Worm (Caenorhabditis elegans) whole organism, L2 larva: Measurements from ENCODE around the gene Y62H9A.8.

Source experiments
- C34F6.9 ChIP-seq: fragments of 150-350 bp; optimal IDR thresholded peaks from 2 replicates; lab custom pipeline; 2014; ENCODE audit warnings: missing biosample characterization, missing genetic modification characterization
- R02D3.7 ChIP-seq: fragments of 150-350 bp; optimal IDR thresholded peaks from 2 replicates; lab custom pipeline; 2014; ENCODE audit warnings: missing biosample characterization, missing genetic modification characterization
- aly-2 ChIP-seq: fragments of 150-350 bp; optimal IDR thresholded peaks from 2 replicates; lab custom pipeline; 2014; ENCODE audit warnings: missing biosample characterization, missing genetic modification characterization
- ama-1 ChIP-seq: fragments of 150-350 bp; optimal IDR thresholded peaks from 2 replicates; lab custom pipeline; 2018; ENCODE audit warnings: inconsistent platforms
- blmp-1 ChIP-seq: sonication (generic microtip); optimal IDR thresholded peaks from 2 replicates; lab custom pipeline; 2017; ENCODE audit warnings: missing genetic modification characterization, mild to moderate bottlenecking, missing compliant biosample characterization, antibody characterized with exemption, moderate library complexity; ENCODE audit not compliant: insufficient read depth
- ceh-16 ChIP-seq: fragments of 150-350 bp; optimal IDR thresholded peaks from 2 replicates; lab custom pipeline; 2014; ENCODE audit warnings: missing biosample characterization, missing genetic modification characterization
- ceh-82 ChIP-seq: fragments of 150-350 bp; optimal IDR thresholded peaks from 2 replicates; lab custom pipeline; 2014; ENCODE audit warnings: missing biosample characterization, missing genetic modification characterization
- crh-2 ChIP-seq: sonication (generic microtip); optimal IDR thresholded peaks from 2 replicates; lab custom pipeline; 2017; ENCODE audit warnings: missing biosample characterization, missing genetic modification characterization
- dmd-4 ChIP-seq: sonication (generic microtip); optimal IDR thresholded peaks from 2 replicates; lab custom pipeline; 2017; ENCODE audit warnings: missing biosample characterization, missing genetic modification characterization
- egl-27 ChIP-seq: sonication (generic microtip); optimal IDR thresholded peaks from 3 replicates; lab custom pipeline; 2017; ENCODE audit warnings: missing biosample characterization, missing genetic modification reagents, missing genetic modification characterization
- elt-1 ChIP-seq: fragments of 150-350 bp; optimal IDR thresholded peaks from 2 replicates; lab custom pipeline; 2014; ENCODE audit warnings: missing biosample characterization, missing genetic modification characterization
- elt-3 ChIP-seq: sonication (generic microtip); optimal IDR thresholded peaks from 2 replicates; lab custom pipeline; 2017; ENCODE audit warnings: missing biosample characterization, missing genetic modification characterization
- fos-1 ChIP-seq: fragments of 150-350 bp; optimal IDR thresholded peaks from 2 replicates; lab custom pipeline; 2014; ENCODE audit warnings: missing biosample characterization, missing genetic modification characterization
- gmeb-1 ChIP-seq: fragments of 150-350 bp; optimal IDR thresholded peaks from 2 replicates; lab custom pipeline; 2014; ENCODE audit warnings: missing biosample characterization, missing genetic modification characterization
- lin-11 ChIP-seq: fragments of 150-350 bp; sonication (generic microtip); optimal IDR thresholded peaks from 2 replicates; lab custom pipeline; 2014; ENCODE audit warnings: missing biosample characterization, missing genetic modification characterization, inconsistent platforms, mixed read lengths
- lin-39 ChIP-seq: fragments of 150-350 bp; optimal IDR thresholded peaks from 2 replicates; lab custom pipeline; 2014; ENCODE audit warnings: missing biosample characterization, missing genetic modification reagents, missing genetic modification characterization
- lsy-2 ChIP-seq, 2 experiments: fragments of 150-350 bp in 1 of 2; sonication (generic microtip) in 1 of 2; optimal IDR thresholded peaks; 2 replicates each; lab custom pipeline; 2014 to 2017; ENCODE audit warnings: missing biosample characterization in 2 of 2, missing genetic modification characterization in 2 of 2
- mab-5 ChIP-seq: fragments of 150-350 bp; optimal IDR thresholded peaks from 2 replicates; lab custom pipeline; 2014; ENCODE audit warnings: missing biosample characterization, missing genetic modification characterization
- mbf-1 ChIP-seq: sonication (generic microtip); optimal IDR thresholded peaks from 2 replicates; lab custom pipeline; 2017; ENCODE audit warnings: missing biosample characterization, missing genetic modification characterization
- nhr-10 ChIP-seq: sonication (generic microtip); optimal IDR thresholded peaks from 2 replicates; lab custom pipeline; 2017; ENCODE audit warnings: missing biosample characterization, missing genetic modification characterization
- nhr-11 ChIP-seq: fragments of 150-350 bp; optimal IDR thresholded peaks from 2 replicates; lab custom pipeline; 2014; ENCODE audit warnings: missing biosample characterization, missing genetic modification characterization
- nhr-129 ChIP-seq: fragments of 150-350 bp; optimal IDR thresholded peaks from 2 replicates; lab custom pipeline; 2014; ENCODE audit warnings: missing biosample characterization, missing genetic modification characterization
- nhr-21 ChIP-seq: fragments of 150-350 bp; optimal IDR thresholded peaks from 2 replicates; lab custom pipeline; 2014; ENCODE audit warnings: missing biosample characterization, missing genetic modification characterization
- nhr-23 ChIP-seq: fragments of 150-350 bp; optimal IDR thresholded peaks from 2 replicates; lab custom pipeline; 2014; ENCODE audit warnings: missing biosample characterization, missing genetic modification reagents, missing genetic modification characterization
- nhr-237 ChIP-seq: fragments of 150-350 bp; optimal IDR thresholded peaks from 2 replicates; lab custom pipeline; 2014; ENCODE audit warnings: missing biosample characterization, missing genetic modification characterization
- nhr-25 ChIP-seq: fragments of 150-350 bp; sonication (generic microtip); optimal IDR thresholded peaks from 3 replicates; lab custom pipeline; 2014; ENCODE audit warnings: missing biosample characterization, missing genetic modification characterization
- nhr-6 ChIP-seq: fragments of 150-350 bp; optimal IDR thresholded peaks from 2 replicates; lab custom pipeline; 2014; ENCODE audit warnings: missing biosample characterization, missing genetic modification characterization
- nhr-77 ChIP-seq: fragments of 150-350 bp; optimal IDR thresholded peaks from 2 replicates; lab custom pipeline; 2014; ENCODE audit warnings: missing biosample characterization, missing genetic modification characterization
- peb-1 ChIP-seq: fragments of 150-350 bp; optimal IDR thresholded peaks from 2 replicates; lab custom pipeline; 2014; ENCODE audit warnings: missing biosample characterization, missing genetic modification characterization
- skn-1 ChIP-seq: sonication (generic microtip); optimal IDR thresholded peaks from 2 replicates; lab custom pipeline; 2017; ENCODE audit warnings: missing biosample characterization, missing genetic modification characterization
- sma-3 ChIP-seq: sonication (generic microtip); optimal IDR thresholded peaks from 2 replicates; lab custom pipeline; 2016; ENCODE audit warnings: missing genetic modification reagents, missing genetic modification characterization, missing compliant biosample characterization
- sma-9 ChIP-seq, 2 experiments: fragments of 150-350 bp in 1 of 2; sonication (generic microtip) in 1 of 2; optimal IDR thresholded peaks; 2 replicates each; lab custom pipeline; 2014 to 2016; ENCODE audit warnings: missing genetic modification characterization in 2 of 2, mild to moderate bottlenecking in 1 of 2, missing biosample characterization in 1 of 2, missing compliant biosample characterization in 1 of 2, missing genetic modification reagents in 1 of 2, moderate library complexity in 1 of 2
- snpc-4 ChIP-seq: fragments of 150-350 bp; optimal IDR thresholded peaks from 2 replicates; lab custom pipeline; 2014; ENCODE audit warnings: missing biosample characterization, missing genetic modification characterization
- unc-39 ChIP-seq: fragments of 150-350 bp; optimal IDR thresholded peaks from 2 replicates; lab custom pipeline; 2014; ENCODE audit warnings: missing biosample characterization, missing genetic modification characterization
- unc-55 ChIP-seq: fragments of 150-350 bp; sonication (generic microtip); optimal IDR thresholded peaks from 3 replicates; lab custom pipeline; 2014; ENCODE audit warnings: missing biosample characterization, missing genetic modification reagents, missing genetic modification characterization
- zag-1 ChIP-seq: fragments of 150-350 bp; optimal IDR thresholded peaks from 2 replicates; lab custom pipeline; 2014; ENCODE audit warnings: missing biosample characterization, missing genetic modification characterization
- ztf-1 ChIP-seq: fragments of 200-800 bp; sonication (Bioruptor generic); conservative IDR thresholded peaks from 2 replicates; pipeline ENCODE4 v1.3.6; 2022; ENCODE audit warnings: missing genetic modification characterization, missing compliant biosample characterization
- ztf-11 ChIP-seq: sonication (generic microtip); optimal IDR thresholded peaks from 2 replicates; lab custom pipeline; 2017; ENCODE audit warnings: missing biosample characterization, missing genetic modification characterization
- ztf-4 ChIP-seq: fragments of 150-350 bp; optimal IDR thresholded peaks from 2 replicates; lab custom pipeline; 2014; ENCODE audit warnings: missing biosample characterization, missing genetic modification characterization

The Y62H9A.8 gene

DNA sequence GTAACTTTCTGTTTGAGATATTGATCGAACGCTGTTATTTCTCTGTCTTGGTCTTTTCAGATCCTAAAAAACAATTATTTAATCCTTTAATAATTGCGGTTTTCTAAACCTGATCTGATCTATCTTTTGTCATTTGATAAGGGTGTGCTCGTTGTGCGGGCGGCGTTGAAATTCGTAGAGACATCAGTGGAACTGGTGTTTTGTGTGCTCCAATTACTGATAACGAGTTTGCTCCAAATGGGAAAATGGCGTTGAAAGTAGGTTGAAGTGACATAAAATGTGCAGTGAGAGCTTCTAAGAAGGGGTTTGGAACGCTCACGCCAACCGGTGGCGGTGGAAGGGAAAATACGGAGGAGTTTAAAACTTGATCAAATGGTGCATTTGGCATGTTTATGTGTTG, 37.8 kb downstream of the Y62H9A.8 start:
- TF ChIP-seq fos-1 (tag; lab: Kevin White, UChicago) (peak; percentile 21), R02D3.7 (tag; lab: Kevin White, UChicago) (no peak)

DNA sequence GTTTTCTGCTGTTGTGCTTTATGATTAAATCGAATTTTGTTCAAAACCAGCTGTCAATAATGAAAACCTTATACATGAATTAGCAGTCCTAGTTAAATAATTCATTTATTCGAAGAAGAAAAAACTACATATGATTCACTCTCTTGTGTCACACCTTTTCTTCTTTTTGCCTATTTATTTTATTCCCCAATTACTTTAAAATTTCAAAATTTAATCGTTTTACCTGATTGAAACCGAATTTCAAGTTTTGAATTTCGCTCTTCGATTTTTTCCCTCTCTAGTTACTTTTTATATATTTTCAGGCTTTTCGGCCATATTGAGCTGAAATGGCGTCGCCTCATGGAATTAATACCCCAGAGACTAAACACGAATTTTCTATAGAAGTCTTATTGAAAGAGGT, 39.7 kb downstream of the Y62H9A.8 start, which contains the start of gene xtr-1:
Gene xtr-1 (plus strand): TSS at position 301 of the 400 bp plus-strand sequence.
- TF ChIP-seq sma-3 (GFP tag; lab: Kevin White, UChicago) (no peak), lin-39 (no peak), nhr-77 (no peak), zag-1 (tag; lab: Kevin White, UChicago) (no peak), C34F6.9 (no peak), ceh-16 (tag; lab: Kevin White, UChicago) (no peak), skn-1 (tag; lab: Kevin White, UChicago) (no peak)

DNA sequence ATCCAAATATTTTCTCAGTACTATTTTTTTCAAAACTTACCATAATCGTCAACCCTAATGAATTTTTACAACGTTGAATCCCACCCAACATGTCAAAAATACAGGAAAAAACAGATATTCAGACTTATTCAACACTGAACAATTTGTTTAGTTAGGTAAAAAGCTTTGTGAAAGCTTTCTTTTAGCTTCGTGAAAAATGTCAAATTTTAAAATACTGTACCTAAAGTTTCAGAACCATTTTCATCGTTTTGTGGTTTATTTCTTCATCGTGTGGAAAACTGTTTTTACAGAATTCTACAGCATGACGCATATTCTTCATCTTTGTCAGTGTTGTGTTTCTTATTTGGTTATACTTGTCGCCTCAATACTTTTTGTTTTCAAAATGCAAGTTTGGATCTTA, 41.7 kb downstream of the Y62H9A.8 start, which contains the start of gene F54F7.14:
Gene F54F7.14 (plus strand): TSS at position 301 of the 400 bp plus-strand sequence.
- no peak for TF ChIP-seq mab-5 (tag; lab: Kevin White, UChicago)
- TF ChIP-seq ceh-16 (tag; lab: Kevin White, UChicago), result no peak
- TF ChIP-seq ztf-11 (tag; lab: Kevin White, UChicago), result no peak
- no peak for TF ChIP-seq nhr-10 (tag; lab: Kevin White, UChicago)
- TF ChIP-seq sma-3 (GFP tag; lab: Kevin White, UChicago), result no peak
- TF ChIP-seq ama-1 (lab: Kevin White, UChicago), result no peak
- no peak for TF ChIP-seq egl-27 (tag; lab: Kevin White, UChicago)
- TF ChIP-seq nhr-237 (tag; lab: Kevin White, UChicago), result no peak
- TF ChIP-seq fos-1 (tag; lab: Kevin White, UChicago), result no peak
- no peak for TF ChIP-seq nhr-21 (tag; lab: Kevin White, UChicago)
- TF ChIP-seq nhr-6 (tag; lab: Kevin White, UChicago), result no peak
- no peak for TF ChIP-seq sma-9 (GFP tag; optimal IDR thresholded peaks at IDR 0.05; lab: Kevin White, UChicago)
- TF ChIP-seq sma-9 (tag; optimal IDR thresholded peaks at IDR 0.05; lab: Kevin White, UChicago), result no peak
- TF ChIP-seq dmd-4 (tag; lab: Kevin White, UChicago), result no peak
- no peak for TF ChIP-seq elt-1
- TF ChIP-seq R02D3.7 (tag; lab: Kevin White, UChicago), result no peak
- no peak for TF ChIP-seq aly-2
- no peak for TF ChIP-seq nhr-11 (tag; lab: Kevin White, UChicago)
- TF ChIP-seq blmp-1 (tag; lab: Kevin White, UChicago), result no peak
- no peak for TF ChIP-seq C34F6.9

DNA sequence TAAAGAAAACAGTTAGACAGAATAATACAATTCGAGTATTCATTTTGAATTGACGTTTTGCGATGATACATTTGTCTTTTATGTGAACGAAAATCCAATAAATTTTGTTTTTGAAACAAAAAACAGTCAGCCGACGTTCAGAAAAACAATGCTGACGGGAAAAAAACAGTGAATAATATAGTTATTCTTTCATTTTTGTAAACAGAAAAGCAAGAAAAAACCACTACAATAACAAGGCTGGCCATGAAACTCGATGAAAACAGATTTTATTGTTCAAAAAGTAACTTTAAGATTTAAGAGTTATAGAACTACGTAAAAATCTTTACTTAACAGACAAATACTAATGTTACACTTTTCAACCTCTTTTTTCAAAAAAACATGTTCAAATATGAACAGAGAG, 42.1 kb downstream of the Y62H9A.8 start, which contains the start of gene F54F7.3:
Gene F54F7.3 (minus strand): TSS at position 101 of the 400 bp plus-strand sequence.
- TF ChIP-seq ztf-1 (GFP tag; lab: Robert Waterston, UW) (no peak), lsy-2 (tag; optimal IDR thresholded peaks at IDR 0.05; lab: Kevin White, UChicago) (no peak), R02D3.7 (tag; lab: Kevin White, UChicago) (no peak), lin-11 (tag; lab: Kevin White, UChicago) (no peak), ama-1 (lab: Kevin White, UChicago) (no peak), unc-55 (GFP tag; lab: Kevin White, UChicago) (no peak), fos-1 (tag; lab: Kevin White, UChicago) (no peak), elt-3 (tag; lab: Kevin White, UChicago) (no peak), peb-1 (tag; lab: Kevin White, UChicago) (no peak), mbf-1 (tag; lab: Kevin White, UChicago) (no peak), snpc-4 (tag; lab: Kevin White, UChicago) (no peak), nhr-23 (tag; lab: Kevin White, UChicago) (no peak)
- TF ChIP-seq, all 48 proteins: peak for 0

DNA sequence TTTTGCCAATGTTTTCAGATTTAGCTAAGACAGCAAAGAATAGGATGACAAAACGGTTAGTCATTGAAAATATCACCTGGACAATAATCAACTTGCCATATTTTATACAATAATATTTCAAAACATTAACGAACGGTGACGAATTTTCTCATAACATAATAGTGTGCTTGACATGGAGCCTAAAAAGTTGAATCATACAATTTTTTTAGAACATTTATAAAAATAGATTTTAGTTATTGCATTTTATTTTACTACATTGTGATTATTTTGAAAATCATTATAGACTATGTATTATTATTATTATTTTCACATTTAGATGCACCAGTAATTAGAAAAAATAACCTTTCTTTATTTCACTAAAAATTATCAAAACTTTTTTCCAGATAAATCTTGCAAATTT, 43.6 kb downstream of the Y62H9A.8 start, which contains the start of gene F54F7.9:
Gene F54F7.9 (minus strand): TSS at position 101 of the 400 bp plus-strand sequence.
- TF ChIP-seq elt-1 (no peak), gmeb-1 (tag; lab: Kevin White, UChicago) (no peak), nhr-77 (no peak), sma-3 (GFP tag; lab: Kevin White, UChicago) (no peak), ztf-4 (no peak), ceh-16 (tag; lab: Kevin White, UChicago) (no peak), unc-39 (tag; lab: Kevin White, UChicago) (no peak), crh-2 (no peak), blmp-1 (tag; lab: Kevin White, UChicago) (no peak), ceh-82 (tag; lab: Kevin White, UChicago) (no peak), R02D3.7 (tag; lab: Kevin White, UChicago) (no peak), ztf-1 (GFP tag; lab: Robert Waterston, UW) (no peak), skn-1 (tag; lab: Kevin White, UChicago) (no peak), nhr-25 (tag; lab: Kevin White, UChicago) (no peak), unc-55 (GFP tag; lab: Kevin White, UChicago) (no peak), ztf-11 (tag; lab: Kevin White, UChicago) (no peak), nhr-129 (tag; lab: Kevin White, UChicago) (no peak)
